Fruit fly (Drosophila melanogaster): Measurements from ENCODE around the gene Nlg4.

dm6 chr3R:20263793-20264483 lies 59.3 kb downstream of the Nlg4 start:
- TF ChIP-seq tai (GFP tag; optimal IDR thresholded peaks at IDR 0.05) = no peak
- no peak for TF ChIP-seq sage (GFP tag; optimal IDR thresholded peaks at IDR 0.05)
- no peak for TF ChIP-seq brk (GFP tag; optimal IDR thresholded peaks at IDR 0.05)
- peak; percentile 2 for TF ChIP-seq h (GFP tag; optimal IDR thresholded peaks at IDR 0.05)
- no peak for TF ChIP-seq Hnf4 (GFP tag; optimal IDR thresholded peaks at IDR 0.05)
- no peak for TF ChIP-seq OdsH (GFP tag; optimal IDR thresholded peaks at IDR 0.05)
- TF ChIP-seq jim (GFP tag; optimal IDR thresholded peaks at IDR 0.05) = no peak
